Worm (Caenorhabditis elegans): ENCODE data around the gene rpl-15.

DNA sequence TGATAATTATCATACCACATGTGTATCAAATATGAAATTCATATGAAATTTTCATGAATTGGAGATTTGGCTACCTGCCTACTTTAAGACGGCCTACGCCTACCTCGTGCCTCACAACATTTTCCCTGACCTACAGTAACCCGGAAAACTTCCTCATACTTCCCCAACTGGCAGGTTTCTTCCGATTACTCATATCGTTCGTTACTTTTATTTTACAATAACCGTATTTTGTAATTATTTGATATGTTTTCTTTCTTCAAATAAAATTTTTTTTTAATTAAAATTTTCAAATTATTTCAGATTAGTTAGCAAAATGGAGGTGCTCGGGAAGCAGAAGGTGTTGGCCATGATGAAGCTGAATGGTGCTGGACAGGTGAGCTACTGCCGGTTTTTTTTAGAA, 27.1 kb downstream of the rpl-15 start, which contains the start of gene nhr-76:
- TF ChIP-seq nhr-237 (tag; optimal IDR thresholded peaks at IDR 0.05) (no peak), mep-1 (tag; optimal IDR thresholded peaks at IDR 0.05) (no peak), mab-5 (tag; optimal IDR thresholded peaks at IDR 0.05) (no peak)

All from whole organism, mixed stage, embryonic.